Worm (Caenorhabditis elegans) whole organism, young adult: ENCODE data around the gene T28D6.3.

ENCODE experiments used
- B0019.2 ChIP-seq: fragments of 200-800 bp; sonication (Bioruptor generic); conservative IDR thresholded peaks from 2 replicates; pipeline ENCODE4 v1.3.6; 2022; ENCODE audit warnings: missing genetic modification reagents, missing genetic modification characterization, missing compliant biosample characterization
- F10E7.11 ChIP-seq: sonication (generic microtip); optimal IDR thresholded peaks from 2 replicates; lab custom pipeline; 2017; ENCODE audit warnings: mild to moderate bottlenecking, missing genetic modification characterization, moderate library complexity, missing compliant biosample characterization
- F55B11.4 ChIP-seq: sonication (generic microtip); optimal IDR thresholded peaks from 2 replicates; lab custom pipeline; 2016; ENCODE audit warnings: missing compliant biosample characterization, missing genetic modification characterization, borderline replicate concordance; ENCODE audit not compliant: insufficient read depth
- F57A8.1 ChIP-seq: fragments of 200-800 bp; sonication (Bioruptor generic); optimal IDR thresholded peaks from 2 replicates; lab custom pipeline; 2018; ENCODE audit warnings: mild to moderate bottlenecking, missing genetic modification characterization, moderate library complexity, missing compliant biosample characterization
- Y53F4B.3 ChIP-seq: fragments of 200-800 bp; sonication (Bioruptor generic); IDR thresholded peaks from 2 replicates; pipeline ENCODE4 v1.3.6; 2022; ENCODE audit warnings: missing genetic modification reagents, missing genetic modification characterization, missing compliant biosample characterization
- Y56A3A.18 ChIP-seq: fragments of 200-800 bp; sonication (Bioruptor generic); IDR thresholded peaks from 2 replicates; pipeline ENCODE4 v1.3.6; 2022; ENCODE audit warnings: missing genetic modification reagents, missing genetic modification characterization, missing compliant biosample characterization
- Y95B8A.8 ChIP-seq: fragments of 200-800 bp; sonication (Bioruptor generic); IDR thresholded peaks from 2 replicates; pipeline ENCODE4 v1.3.6; 2022; ENCODE audit warnings: missing genetic modification reagents, missing genetic modification characterization, missing compliant biosample characterization
- ama-1 ChIP-seq, 3 experiments: fragments of 150-350 bp in 1 of 3; sonication (generic microtip) in 2 of 3; optimal IDR thresholded peaks; 2 replicates each; lab custom pipeline; 2014 to 2018; ENCODE audit warnings: missing biosample characterization in 2 of 3, missing genetic modification characterization in 2 of 3, missing genetic modification reagents in 2 of 3
- atf-7 ChIP-seq: sonication (generic microtip); optimal IDR thresholded peaks from 2 replicates; lab custom pipeline; 2017; ENCODE audit warnings: mild to moderate bottlenecking, missing genetic modification characterization, missing compliant biosample characterization
- athp-1 ChIP-seq: sonication (generic microtip); optimal IDR thresholded peaks from 2 replicates; lab custom pipeline; 2017; ENCODE audit warnings: mild to moderate bottlenecking, missing genetic modification characterization, missing compliant biosample characterization
- attf-6 ChIP-seq: fragments of 200-800 bp; sonication (Bioruptor generic); IDR thresholded peaks from 2 replicates; pipeline ENCODE4 v1.3.6; 2022; ENCODE audit warnings: missing genetic modification reagents, missing genetic modification characterization, missing compliant biosample characterization
- ceh-100 ChIP-seq: fragments of 200-800 bp; sonication (Bioruptor generic); IDR thresholded peaks from 2 replicates; pipeline ENCODE4 v1.3.6; 2022; ENCODE audit warnings: missing genetic modification reagents, missing genetic modification characterization, missing compliant biosample characterization
- ceh-40 ChIP-seq: fragments of 200-800 bp; sonication (Bioruptor generic); IDR thresholded peaks from 2 replicates; pipeline ENCODE4 v1.3.6; 2022; ENCODE audit warnings: missing genetic modification characterization, missing compliant biosample characterization
- ceh-91 ChIP-seq: fragments of 200-800 bp; sonication (Bioruptor generic); IDR thresholded peaks from 2 replicates; pipeline ENCODE4 v1.3.6; 2022; ENCODE audit warnings: missing genetic modification reagents, missing genetic modification characterization, missing compliant biosample characterization
- die-1 ChIP-seq: sonication (generic microtip); optimal IDR thresholded peaks from 2 replicates; lab custom pipeline; 2016; ENCODE audit warnings: missing genotype, mild to moderate bottlenecking, missing genetic modification characterization, missing compliant biosample characterization
- efl-1 ChIP-seq: fragments of 150-350 bp; optimal IDR thresholded peaks from 2 replicates; lab custom pipeline; 2014; ENCODE audit warnings: missing biosample characterization, missing genetic modification reagents, missing genetic modification characterization
- ets-4 ChIP-seq: fragments of 200-800 bp; sonication (Bioruptor generic); optimal IDR thresholded peaks from 2 replicates; lab custom pipeline; 2018; ENCODE audit warnings: mild to moderate bottlenecking, missing genetic modification characterization, missing compliant biosample characterization
- hlh-12 ChIP-seq: sonication (generic microtip); optimal IDR thresholded peaks from 2 replicates; lab custom pipeline; 2016; ENCODE audit warnings: missing genetic modification characterization, missing compliant biosample characterization
- hrde-1 ChIP-seq: sonication (generic microtip); optimal IDR thresholded peaks from 2 replicates; lab custom pipeline; 2016; ENCODE audit warnings: missing genetic modification characterization, mild to moderate bottlenecking, missing compliant biosample characterization, moderate library complexity, missing genotype, missing genetic modification reagents, borderline replicate concordance
- let-526 ChIP-seq: fragments of 200-800 bp; sonication (Bioruptor generic); IDR thresholded peaks from 2 replicates; pipeline ENCODE4 v1.3.6; 2022; ENCODE audit warnings: missing genetic modification reagents, missing genetic modification characterization, missing compliant biosample characterization
- madf-6 ChIP-seq: fragments of 200-800 bp; sonication (Bioruptor generic); IDR thresholded peaks from 2 replicates; pipeline ENCODE4 v1.3.6; 2022; ENCODE audit warnings: missing genetic modification reagents, missing genetic modification characterization, missing compliant biosample characterization
- mes-4 ChIP-seq: sonication (generic microtip); optimal IDR thresholded peaks from 2 replicates; lab custom pipeline; 2016; ENCODE audit warnings: missing genotype, missing genetic modification characterization, missing compliant biosample characterization
- nfya-1 ChIP-seq: sonication (generic microtip); optimal IDR thresholded peaks from 2 replicates; lab custom pipeline; 2017; ENCODE audit warnings: antibody characterized with exemption, missing compliant biosample characterization, missing genetic modification characterization, borderline replicate concordance; ENCODE audit not compliant: insufficient read depth
- nhr-120 ChIP-seq: fragments of 200-800 bp; sonication (Bioruptor generic); IDR thresholded peaks from 2 replicates; pipeline ENCODE4 v1.3.6; 2022; ENCODE audit warnings: missing genetic modification characterization, missing compliant biosample characterization
- nhr-179 ChIP-seq: sonication (generic microtip); optimal IDR thresholded peaks from 2 replicates; lab custom pipeline; 2016; ENCODE audit warnings: mild to moderate bottlenecking, missing genetic modification characterization, missing compliant biosample characterization
- pbrm-1 ChIP-seq: fragments of 200-800 bp; sonication (Bioruptor generic); IDR thresholded peaks from 2 replicates; pipeline ENCODE4 v1.3.6; 2022; ENCODE audit warnings: missing genetic modification reagents, missing genetic modification characterization, missing compliant biosample characterization
- rcor-1 ChIP-seq: fragments of 200-800 bp; sonication (Bioruptor generic); IDR thresholded peaks from 2 replicates; pipeline ENCODE4 v1.3.6; 2022; ENCODE audit warnings: missing genetic modification reagents, missing genetic modification characterization, missing compliant biosample characterization
- sdz-38 ChIP-seq: sonication (generic microtip); optimal IDR thresholded peaks from 2 replicates; lab custom pipeline; 2016; ENCODE audit warnings: missing genotype, missing genetic modification characterization, missing compliant biosample characterization
- sea-2 ChIP-seq: fragments of 200-800 bp; sonication (Bioruptor generic); IDR thresholded peaks from 2 replicates; pipeline ENCODE4 v1.3.6; 2022; ENCODE audit warnings: missing genetic modification characterization, missing compliant biosample characterization
- snpc-1.3 ChIP-seq: sonication (generic microtip); optimal IDR thresholded peaks from 2 replicates; lab custom pipeline; 2017; ENCODE audit warnings: missing genetic modification characterization, mild to moderate bottlenecking, missing compliant biosample characterization, antibody characterized with exemption, moderate library complexity, missing genotype, missing genetic modification reagents; ENCODE audit not compliant: insufficient read depth
- snpc-3.4 ChIP-seq: sonication (generic microtip); optimal IDR thresholded peaks from 2 replicates; lab custom pipeline; 2017; ENCODE audit warnings: missing genetic modification characterization, mild to moderate bottlenecking, missing compliant biosample characterization, antibody characterized with exemption, moderate library complexity, missing genotype, missing genetic modification reagents
- snpc-4 ChIP-seq, 5 experiments: fragments of 150-350 bp in 1 of 5; sonication (generic microtip) in 4 of 5; optimal IDR thresholded peaks; 2 replicates each; lab custom pipeline; 2014 to 2018; ENCODE audit warnings: missing genetic modification characterization in 5 of 5, missing biosample characterization in 3 of 5, antibody characterized with exemption in 2 of 5, mild to moderate bottlenecking in 2 of 5, missing compliant biosample characterization in 2 of 5, missing genotype in 2 of 5, moderate library complexity in 2 of 5, missing genetic modification reagents in 1 of 5
- tbp1 ChIP-seq: fragments of 200-800 bp; sonication (Bioruptor generic); optimal IDR thresholded peaks from 2 replicates; lab custom pipeline; 2018; ENCODE audit warnings: mild to moderate bottlenecking, missing genetic modification characterization, missing compliant biosample characterization
- tbx-9 ChIP-seq: sonication (generic microtip); optimal IDR thresholded peaks from 2 replicates; lab custom pipeline; 2016; ENCODE audit warnings: borderline replicate concordance, missing genetic modification characterization, inconsistent platforms, missing compliant biosample characterization
- tlf-1 ChIP-seq: fragments of 200-800 bp; sonication (Bioruptor generic); optimal IDR thresholded peaks from 2 replicates; lab custom pipeline; 2018; ENCODE audit warnings: mild to moderate bottlenecking, missing genetic modification characterization, missing compliant biosample characterization
- unc-130 ChIP-seq: sonication (generic microtip); optimal IDR thresholded peaks from 2 replicates; lab custom pipeline; 2016; ENCODE audit warnings: missing genetic modification reagents, missing genetic modification characterization, missing compliant biosample characterization
- zfh-2 ChIP-seq: fragments of 200-800 bp; sonication (Bioruptor generic); conservative IDR thresholded peaks from 2 replicates; pipeline ENCODE4 v1.3.6; 2022; ENCODE audit warnings: missing genetic modification reagents, missing genetic modification characterization, missing compliant biosample characterization
- ztf-18 ChIP-seq: sonication (generic microtip); optimal IDR thresholded peaks from 2 replicates; lab custom pipeline; 2016; ENCODE audit warnings: missing genotype, mild to moderate bottlenecking, missing genetic modification characterization, missing compliant biosample characterization
- ztf-25 ChIP-seq: fragments of 200-800 bp; sonication (Bioruptor generic); IDR thresholded peaks from 2 replicates; pipeline ENCODE4 v1.3.6; 2022; ENCODE audit warnings: missing genetic modification reagents, missing genetic modification characterization, missing compliant biosample characterization
- ztf-26 ChIP-seq: sonication (generic microtip); optimal IDR thresholded peaks from 2 replicates; lab custom pipeline; 2017; ENCODE audit warnings: missing genetic modification characterization, missing compliant biosample characterization

The T28D6.3 gene

ce11 chrIII:11358273-11358672, 8.3 kb upstream of the T28D6.3 start:
- no peak for TF ChIP-seq mes-4
- TF ChIP-seq zfh-2 (GFP tag; lab: Robert Waterston, UW) = no peak
- TF ChIP-seq Y56A3A.18 (GFP tag; lab: Robert Waterston, UW) = no peak
- TF ChIP-seq F10E7.11 (tag; lab: Kevin White, UChicago) = no peak
- TF ChIP-seq unc-130 (GFP tag; lab: Kevin White, UChicago) = no peak
- TF ChIP-seq F57A8.1 (GFP tag; lab: Kevin White, UChicago) = no peak
- TF ChIP-seq F55B11.4 (tag; lab: Kevin White, UChicago) = no peak
- no peak for TF ChIP-seq hlh-12 (tag; lab: Kevin White, UChicago)
- TF ChIP-seq attf-6 = no peak
- no peak for TF ChIP-seq Y53F4B.3 (GFP tag; lab: Robert Waterston, UW)
- no peak for TF ChIP-seq ets-4 (GFP tag; lab: Kevin White, UChicago)
- no peak for TF ChIP-seq tbp1 (GFP tag; lab: Kevin White, UChicago)
- TF ChIP-seq atf-7 = no peak
- TF ChIP-seq madf-6 (GFP tag; lab: Robert Waterston, UW) = no peak
- no peak for TF ChIP-seq ztf-18 (tag; lab: Kevin White, UChicago)

DNA sequence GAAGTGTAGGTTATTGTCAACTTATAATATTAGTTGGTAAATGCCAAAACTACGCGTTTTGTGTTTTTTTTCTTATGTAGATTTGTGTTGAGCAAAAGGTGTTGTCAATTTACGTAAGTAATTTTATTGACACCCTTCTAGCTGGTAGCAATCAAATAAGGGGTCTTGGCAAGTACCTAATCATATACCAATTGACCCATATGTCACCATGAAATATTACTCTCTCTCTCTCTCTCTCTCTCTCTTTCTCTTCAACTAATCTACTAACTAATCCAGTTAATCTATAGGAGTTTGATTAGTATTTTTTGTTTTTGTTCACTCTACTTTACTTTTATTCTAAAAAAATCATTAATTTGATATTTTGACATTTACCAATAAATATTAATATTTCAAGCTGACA, 7.1 kb upstream of the T28D6.3 start:
- TF ChIP-seq snpc-1.3 (tag; lab: Kevin White, UChicago) = no peak
- no peak for TF ChIP-seq unc-130 (GFP tag; lab: Kevin White, UChicago)
- no peak for TF ChIP-seq ceh-40
- TF ChIP-seq sea-2 (GFP tag; lab: Robert Waterston, UW) = no peak
- no peak for TF ChIP-seq ceh-91 (GFP tag; lab: Robert Waterston, UW)
- no peak for TF ChIP-seq ama-1 (optimal IDR thresholded peaks at IDR 0.05; lab: Kevin White, UChicago)
- no peak for TF ChIP-seq ama-1 (GFP tag; optimal IDR thresholded peaks at IDR 0.05; lab: Kevin White, UChicago)
- no peak for TF ChIP-seq nhr-120 (GFP tag; lab: Robert Waterston, UW)
- no peak for TF ChIP-seq tlf-1 (GFP tag; lab: Kevin White, UChicago)
- TF ChIP-seq athp-1 (tag; lab: Kevin White, UChicago) = no peak
- TF ChIP-seq snpc-3.4 = no peak
- TF ChIP-seq B0019.2 (GFP tag; lab: Robert Waterston, UW) = no peak
- TF ChIP-seq pbrm-1 (GFP tag; lab: Robert Waterston, UW) = no peak
- TF ChIP-seq rcor-1 = no peak
- TF ChIP-seq ceh-100 = no peak
- TF ChIP-seq ztf-26 (tag; lab: Kevin White, UChicago) = no peak
- TF ChIP-seq tbx-9 (tag; lab: Kevin White, UChicago) = no peak
- TF ChIP-seq snpc-4 (GFP tag; optimal IDR thresholded peaks at IDR 0.05; lab: Kevin White, UChicago) = no peak
- no peak for TF ChIP-seq snpc-4 (tag; optimal IDR thresholded peaks at IDR 0.05; lab: Kevin White, UChicago)

- TF ChIP-seq hrde-1 (tag; lab: Kevin White, UChicago) (no peak), nhr-120 (GFP tag; lab: Robert Waterston, UW) (no peak), nfya-1 (no peak), snpc-3.4 (no peak), Y95B8A.8 (GFP tag; lab: Robert Waterston, UW) (no peak), die-1 (tag; lab: Kevin White, UChicago) (no peak), ztf-25 (no peak), nhr-179 (tag; lab: Kevin White, UChicago) (no peak), attf-6 (no peak), pbrm-1 (GFP tag; lab: Robert Waterston, UW) (no peak), madf-6 (GFP tag; lab: Robert Waterston, UW) (no peak), sdz-38 (no peak), let-526 (GFP tag; lab: Robert Waterston, UW) (no peak), efl-1 (GFP tag; lab: Kevin White, UChicago) (no peak)
Measured at ce11 chrIII:11360156-11360555, 6.4 kb upstream of the T28D6.3 start, which contains the start of gene T28D6.4. Gene T28D6.4, plus strand, starts transcription at chrIII:11360456.
